Worm (Caenorhabditis elegans) whole organism, late embryonic: ENCODE measurements around the gene ZK180.5.

Experiments used
- T23F11.4 ChIP-seq: fragments of 200-800 bp; sonication (Bioruptor generic); optimal IDR thresholded peaks from 2 replicates; lab custom pipeline; 2018; ENCODE audit warnings: mild to moderate bottlenecking, missing genetic modification characterization, missing compliant biosample characterization
- Y22D7AL.16 ChIP-seq: sonication (generic microtip); optimal IDR thresholded peaks from 2 replicates; lab custom pipeline; 2016; ENCODE audit warnings: missing genetic modification characterization, missing compliant biosample characterization
- ama-1 ChIP-seq: fragments of 150-350 bp; optimal IDR thresholded peaks from 2 replicates; lab custom pipeline; 2014
- ceh-9 ChIP-seq: sonication (generic microtip); optimal IDR thresholded peaks from 2 replicates; lab custom pipeline; 2016; ENCODE audit warnings: mild to moderate bottlenecking, missing genetic modification characterization, inconsistent platforms, missing compliant biosample characterization
- ets-4 ChIP-seq: sonication (generic microtip); optimal IDR thresholded peaks from 2 replicates; lab custom pipeline; 2016; ENCODE audit warnings: missing genetic modification characterization, missing compliant biosample characterization
- fkh-10 ChIP-seq: fragments of 150-350 bp; optimal IDR thresholded peaks from 2 replicates; lab custom pipeline; 2014; ENCODE audit warnings: missing biosample characterization, missing genetic modification reagents, missing genetic modification characterization
- lim-6 ChIP-seq: sonication (generic microtip); optimal IDR thresholded peaks from 2 replicates; lab custom pipeline; 2016; ENCODE audit warnings: missing genetic modification characterization, missing compliant biosample characterization
- pat-9 ChIP-seq: fragments of 200-800 bp; sonication (Bioruptor generic); optimal IDR thresholded peaks from 2 replicates; lab custom pipeline; 2018; ENCODE audit warnings: mild to moderate bottlenecking, missing genetic modification characterization, moderate library complexity, missing compliant biosample characterization
- pqm-1 ChIP-seq: sonication (generic microtip); optimal IDR thresholded peaks from 2 replicates; lab custom pipeline; 2016; ENCODE audit warnings: missing genetic modification characterization, missing compliant biosample characterization
- syd-9 ChIP-seq: sonication (generic microtip); optimal IDR thresholded peaks from 2 replicates; lab custom pipeline; 2016; ENCODE audit warnings: mild to moderate bottlenecking, missing genetic modification characterization, moderate library complexity, missing compliant biosample characterization

- TF ChIP-seq pqm-1 (tag; lab: Kevin White, UChicago) (no peak), pat-9 (no peak), T23F11.4 (GFP tag; lab: Kevin White, UChicago) (no peak), ama-1 (lab: Kevin White, UChicago) (no peak), fkh-10 (GFP tag; lab: Kevin White, UChicago) (no peak), ceh-9 (tag; lab: Kevin White, UChicago) (no peak), syd-9 (tag; lab: Kevin White, UChicago) (no peak), ets-4 (tag; lab: Kevin White, UChicago) (no peak), lim-6 (no peak), Y22D7AL.16 (tag; lab: Kevin White, UChicago) (no peak)
Measured at ce11 chrIV:4551562-4551961, 34.6 kb upstream of the ZK180.5 start.
